Fruit fly (Drosophila melanogaster): ENCODE results near the gene Nepl5.

- TF ChIP-seq inv (GFP tag; IDR thresholded peaks at IDR 0.05; ENCODE audit: partially characterized antibody) (no peak), CG17186 (GFP tag; optimal IDR thresholded peaks at IDR 0.05) (no peak), CG17359 (tag; optimal IDR thresholded peaks at IDR 0.05) (no peak), CG4707 (GFP tag; optimal IDR thresholded peaks at IDR 0.05) (no peak), Dip2 (GFP tag; IDR thresholded peaks at IDR 0.05) (no peak), MBD-R2 (GFP tag; IDR thresholded peaks at IDR 0.05) (no peak), maf-S (GFP tag; optimal IDR thresholded peaks at IDR 0.05) (no peak), pzg (GFP tag; optimal IDR thresholded peaks at IDR 0.05) (no peak), Mad (GFP tag; optimal IDR thresholded peaks at IDR 0.05) (no peak), CG3838 (GFP tag; optimal IDR thresholded peaks at IDR 0.05) (no peak), CG18476 (GFP tag; optimal IDR thresholded peaks at IDR 0.05) (no peak), CG10321 (GFP tag; IDR thresholded peaks at IDR 0.05) (no peak)
These were observed 30.2 kb downstream of the Nepl5 start, which contains the start of gene DIP-epsilon for dm6 chr2L:6411089-6411757.

All from whole organism, embryonic.